Worm (Caenorhabditis elegans) whole organism, L3 larva: Measurements from ENCODE around the gene gab-1.

Experiments used
- aly-2 ChIP-seq: fragments of 150-350 bp; optimal IDR thresholded peaks from 2 replicates; lab custom pipeline; 2014; ENCODE audit warnings: missing biosample characterization, missing genetic modification characterization
- ama-1 ChIP-seq: fragments of 150-350 bp; optimal IDR thresholded peaks from 2 replicates; lab custom pipeline; 2018
- fos-1 ChIP-seq: fragments of 150-350 bp; optimal IDR thresholded peaks from 2 replicates; lab custom pipeline; 2014; ENCODE audit warnings: missing biosample characterization, missing genetic modification characterization
- jun-1 ChIP-seq: fragments of 150-350 bp; optimal IDR thresholded peaks from 2 replicates; lab custom pipeline; 2014; ENCODE audit warnings: missing biosample characterization, missing genetic modification reagents, missing genetic modification characterization
- lin-15B ChIP-seq: fragments of 150-350 bp; optimal IDR thresholded peaks from 2 replicates; lab custom pipeline; 2014; ENCODE audit warnings: missing biosample characterization, missing genetic modification characterization
- unc-62 ChIP-seq: fragments of 150-350 bp; sonication (generic microtip); optimal IDR thresholded peaks from 4 replicates; lab custom pipeline; 2014; ENCODE audit warnings: missing biosample characterization, missing genetic modification reagents, missing genetic modification characterization
- zag-1 ChIP-seq: fragments of 150-350 bp; optimal IDR thresholded peaks from 2 replicates; lab custom pipeline; 2014; ENCODE audit warnings: missing biosample characterization, missing genetic modification characterization

DNA sequence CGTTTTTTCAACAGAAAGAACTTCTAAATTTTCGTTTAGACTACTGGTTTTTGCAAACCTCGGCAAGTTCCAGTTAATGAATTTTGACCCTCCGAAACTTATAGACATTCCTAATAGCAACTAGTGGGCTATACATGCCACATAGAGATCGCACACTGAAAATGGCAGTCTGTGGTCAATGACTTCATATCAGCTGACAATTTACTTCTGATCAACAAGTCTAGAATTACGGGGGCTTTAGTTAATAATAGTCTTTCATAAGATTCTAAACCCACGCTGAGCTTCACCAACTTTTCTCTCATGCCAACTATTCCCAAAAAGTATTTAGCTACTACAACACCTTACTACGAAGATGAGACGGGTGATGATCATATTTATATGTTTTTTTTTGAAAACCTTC, 22.2 kb downstream of the gab-1 start, which contains the start of gene srw-9:
- TF ChIP-seq lin-15B (tag; lab: Kevin White, UChicago) (no peak), aly-2 (tag; lab: Kevin White, UChicago) (no peak), jun-1 (tag; lab: Kevin White, UChicago) (no peak), fos-1 (tag; lab: Kevin White, UChicago) (no peak), ama-1 (lab: Kevin White, UChicago) (no peak), unc-62 (no peak), zag-1 (tag; lab: Kevin White, UChicago) (no peak)
